Fruit fly (Drosophila melanogaster) whole organism, embryonic: Measurements from ENCODE around the gene CG13084.

Experiments used
- Atf-2 ChIP-seq: fragments of 200-800 bp; sonication (Bioruptor generic); optimal IDR thresholded peaks from 2 replicates; lab custom pipeline; 2016; ENCODE audit warnings: missing biosample characterization, missing genetic modification characterization
- CG10267 ChIP-seq: fragments of 200-800 bp; sonication (Bioruptor generic); optimal IDR thresholded peaks from 2 replicates; lab custom pipeline; 2018; ENCODE audit warnings: missing biosample characterization, mild to moderate bottlenecking, missing genetic modification characterization, moderate library complexity
- CG10979 ChIP-seq: fragments of 200-800 bp; sonication (Bioruptor generic); optimal IDR thresholded peaks from 2 replicates; lab custom pipeline; 2018; ENCODE audit warnings: missing biosample characterization, mild to moderate bottlenecking, missing genetic modification characterization, moderate library complexity
- CG11247 ChIP-seq: fragments of 200-800 bp; sonication (Bioruptor generic); IDR thresholded peaks from 2 replicates; pipeline ENCODE4 v1.3.6; 2022; ENCODE audit warnings: missing biosample characterization, missing genetic modification characterization
- CG14710 ChIP-seq: fragments of 200-800 bp; sonication (Bioruptor generic); optimal IDR thresholded peaks from 3 replicates; lab custom pipeline; 2019; ENCODE audit warnings: missing biosample characterization, mild to moderate bottlenecking, missing genetic modification characterization, moderate library complexity
- CG14860 ChIP-seq: fragments of 200-800 bp; sonication (Bioruptor generic); IDR thresholded peaks from 3 replicates; pipeline ENCODE4 v1.3.6; 2022; ENCODE audit warnings: missing biosample characterization, missing genetic modification characterization; ENCODE audit not compliant: partially characterized antibody
- CG1603 ChIP-seq: fragments of 200-800 bp; sonication (Bioruptor generic); optimal IDR thresholded peaks from 2 replicates; lab custom pipeline; 2019; ENCODE audit warnings: missing biosample characterization, mild to moderate bottlenecking, missing genetic modification characterization, moderate library complexity
- CG1647 ChIP-seq: fragments of 200-800 bp; sonication (Bioruptor generic); optimal IDR thresholded peaks from 3 replicates; lab custom pipeline; 2016; ENCODE audit warnings: missing biosample characterization, missing genetic modification characterization
- CG16813 ChIP-seq: fragments of 200-800 bp; sonication (Bioruptor generic); IDR thresholded peaks from 3 replicates; pipeline ENCODE4 v1.3.6; 2022; ENCODE audit warnings: missing biosample characterization, missing genetic modification characterization; ENCODE audit not compliant: partially characterized antibody
- CG17359 ChIP-seq: fragments of 200-800 bp; sonication (Bioruptor generic); optimal IDR thresholded peaks from 3 replicates; lab custom pipeline; 2018; ENCODE audit warnings: missing biosample characterization, mild to moderate bottlenecking, missing genetic modification characterization, moderate library complexity
- CG3281 ChIP-seq: fragments of 200-800 bp; sonication (Bioruptor generic); optimal IDR thresholded peaks from 3 replicates; lab custom pipeline; 2017; ENCODE audit warnings: missing biosample characterization, mild to moderate bottlenecking, missing genetic modification characterization
- CG4730 ChIP-seq: fragments of 200-800 bp; sonication (Bioruptor generic); IDR thresholded peaks from 2 replicates; pipeline ENCODE4 v1.3.6; 2022; ENCODE audit warnings: missing biosample characterization, missing genetic modification characterization
- CG5245 ChIP-seq: fragments of 200-800 bp; sonication (Bioruptor generic); optimal IDR thresholded peaks from 3 replicates; lab custom pipeline; 2016; ENCODE audit warnings: missing biosample characterization, missing genetic modification characterization
- CG6272 ChIP-seq: fragments of 200-800 bp; sonication (Bioruptor generic); IDR thresholded peaks from 2 replicates; pipeline ENCODE4 v1.3.6; 2022; ENCODE audit warnings: missing biosample characterization, missing genetic modification characterization
- CG6683 ChIP-seq: fragments of 200-800 bp; sonication (Bioruptor generic); optimal IDR thresholded peaks from 2 replicates; lab custom pipeline; 2017; ENCODE audit warnings: missing biosample characterization, mild to moderate bottlenecking, missing genetic modification characterization, missing genetic modification reagents
- CG7928 ChIP-seq: fragments of 200-800 bp; sonication (Bioruptor generic); optimal IDR thresholded peaks from 2 replicates; lab custom pipeline; 2017; ENCODE audit warnings: missing biosample characterization, mild to moderate bottlenecking, missing genetic modification characterization
- CG9817 ChIP-seq: fragments of 200-800 bp; sonication (Bioruptor generic); optimal IDR thresholded peaks from 2 replicates; lab custom pipeline; 2018; ENCODE audit warnings: missing biosample characterization, mild to moderate bottlenecking, missing genetic modification characterization, moderate library complexity
- CrebB ChIP-seq: fragments of 200-800 bp; sonication (Bioruptor generic); optimal IDR thresholded peaks from 3 replicates; lab custom pipeline; 2018; ENCODE audit warnings: missing biosample characterization, mild to moderate bottlenecking, missing genetic modification characterization
- Deaf1 ChIP-seq: fragments of 200-800 bp; optimal IDR thresholded peaks from 3 replicates; lab custom pipeline; 2019; ENCODE audit warnings: missing biosample characterization, mild to moderate bottlenecking, missing genetic modification characterization, moderate library complexity
- Dll ChIP-seq: fragments of 200-800 bp; sonication (Bioruptor generic); IDR thresholded peaks from 4 replicates; pipeline ENCODE4 v1.3.6; 2022; ENCODE audit warnings: missing biosample characterization, missing genetic modification characterization; ENCODE audit not compliant: partially characterized antibody
- Gug ChIP-seq: fragments of 200-800 bp; sonication (Bioruptor generic); IDR thresholded peaks from 4 replicates; pipeline ENCODE4 v1.3.6; 2022; ENCODE audit warnings: missing biosample characterization, missing genetic modification characterization
- HLH4C ChIP-seq: fragments of 200-800 bp; sonication (Bioruptor generic); IDR thresholded peaks from 3 replicates; pipeline ENCODE4 v1.3.6; 2022; ENCODE audit warnings: missing biosample characterization, missing genetic modification characterization; ENCODE audit not compliant: partially characterized antibody
- Hey ChIP-seq: fragments of 200-800 bp; sonication (Bioruptor generic); optimal IDR thresholded peaks from 3 replicates; lab custom pipeline; 2018; ENCODE audit warnings: missing biosample characterization, mild to moderate bottlenecking, missing genetic modification characterization
- MBD-R2 ChIP-seq: fragments of 200-800 bp; sonication (Bioruptor generic); IDR thresholded peaks from 2 replicates; pipeline ENCODE4 v1.3.6; 2022; ENCODE audit warnings: missing biosample characterization, missing genetic modification characterization
- MTF-1 ChIP-seq: fragments of 200-800 bp; sonication (Bioruptor generic); optimal IDR thresholded peaks from 2 replicates; lab custom pipeline; 2018; ENCODE audit warnings: missing biosample characterization, mild to moderate bottlenecking, missing genetic modification characterization, borderline replicate concordance
- Max ChIP-seq: fragments of 200-800 bp; sonication (Bioruptor generic); optimal IDR thresholded peaks from 2 replicates; lab custom pipeline; 2016; ENCODE audit warnings: missing biosample characterization, mild to moderate bottlenecking, missing genetic modification characterization
- Oaz ChIP-seq: fragments of 200-800 bp; sonication (Bioruptor generic); IDR thresholded peaks from 2 replicates; pipeline ENCODE4 v1.3.6; 2022; ENCODE audit warnings: missing biosample characterization, missing genetic modification characterization
- abd-A ChIP-seq: fragments of 200-800 bp; sonication (Bioruptor generic); optimal IDR thresholded peaks from 3 replicates; lab custom pipeline; 2019; ENCODE audit warnings: missing biosample characterization, mild to moderate bottlenecking, missing genetic modification characterization, moderate library complexity
- bbx ChIP-seq: fragments of 200-800 bp; sonication (Bioruptor generic); IDR thresholded peaks from 2 replicates; pipeline ENCODE4 v1.3.6; 2022; ENCODE audit warnings: missing biosample characterization, missing genetic modification characterization; ENCODE audit not compliant: partially characterized antibody
- bcd ChIP-seq: fragments of 200-800 bp; sonication (Bioruptor generic); optimal IDR thresholded peaks from 2 replicates; lab custom pipeline; 2017; ENCODE audit warnings: missing biosample characterization, mild to moderate bottlenecking, missing genetic modification characterization
- dm ChIP-seq: fragments of 200-800 bp; sonication (Bioruptor generic); optimal IDR thresholded peaks from 3 replicates; lab custom pipeline; 2016; ENCODE audit warnings: missing biosample characterization, missing genetic modification characterization
- dmrt11E ChIP-seq: fragments of 200-800 bp; sonication (Bioruptor generic); optimal IDR thresholded peaks from 3 replicates; lab custom pipeline; 2018; ENCODE audit warnings: missing biosample characterization, mild to moderate bottlenecking, missing genetic modification characterization, moderate library complexity
- dysf ChIP-seq: fragments of 200-800 bp; sonication (Bioruptor generic); IDR thresholded peaks from 3 replicates; pipeline ENCODE4 v1.3.6; 2022; ENCODE audit warnings: missing biosample characterization, missing genetic modification characterization
- ftz-f1 ChIP-seq: fragments of 200-800 bp; sonication (Bioruptor generic); optimal IDR thresholded peaks from 2 replicates; lab custom pipeline; 2016; ENCODE audit warnings: missing biosample characterization, missing genetic modification characterization
- hkb ChIP-seq, 2 experiments: fragments of 200-800 bp in 1 of 2; fragments of >200 bp in 1 of 2; sonication (Bioruptor generic) in 1 of 2; IDR thresholded peaks in 1 of 2; optimal IDR thresholded peaks in 1 of 2; 2 replicates each; pipeline versions ENCODE4 v1.3.6 to Lab custom; 2017 to 2022; ENCODE audit warnings: missing biosample characterization in 1 of 2, missing genetic modification characterization in 1 of 2
- insv ChIP-seq, 2 experiments: fragments of 200-800 bp; sonication (Bioruptor generic); optimal IDR thresholded peaks; 3 replicates each; lab custom pipeline; 2016 to 2018; ENCODE audit warnings: missing biosample characterization in 2 of 2, missing genetic modification characterization in 2 of 2
- lilli ChIP-seq: fragments of 200-800 bp; sonication (Bioruptor generic); optimal IDR thresholded peaks from 3 replicates; lab custom pipeline; 2016; ENCODE audit warnings: missing biosample characterization, missing genetic modification characterization
- lola ChIP-seq, 3 experiments: fragments of >200 bp in 2 of 3; fragments of 200-800 bp in 1 of 3; sonication (Bioruptor generic) in 1 of 3; optimal IDR thresholded peaks; 2 replicates each; lab custom pipeline; 2017 to 2019; ENCODE audit warnings: missing biosample characterization in 3 of 3, missing genetic modification characterization in 3 of 3, mild to moderate bottlenecking in 1 of 3, moderate library complexity in 1 of 3
- nerfin-1 ChIP-seq: fragments of 200-800 bp; sonication (Bioruptor generic); optimal IDR thresholded peaks from 3 replicates; lab custom pipeline; 2019; ENCODE audit warnings: missing biosample characterization, mild to moderate bottlenecking, missing genetic modification characterization, moderate library complexity
- nerfin-2 ChIP-seq: fragments of 200-800 bp; sonication (Bioruptor generic); IDR thresholded peaks from 2 replicates; pipeline ENCODE4 v1.3.6; 2022; ENCODE audit warnings: missing biosample characterization, missing genetic modification characterization; ENCODE audit not compliant: partially characterized antibody
- nmo ChIP-seq: fragments of 200-800 bp; sonication (Bioruptor generic); optimal IDR thresholded peaks from 2 replicates; lab custom pipeline; 2018; ENCODE audit warnings: missing biosample characterization, mild to moderate bottlenecking, missing genetic modification characterization, moderate library complexity
- pan ChIP-seq, 4 experiments: fragments of >200 bp in 3 of 4; fragments of 200-800 bp in 1 of 4; sonication (Bioruptor generic) in 1 of 4; optimal IDR thresholded peaks in 3 of 4; IDR thresholded peaks in 1 of 4; 2 replicates each; pipeline versions ENCODE4 v1.3.6 to Lab custom; 2017 to 2022; ENCODE audit warnings: missing biosample characterization in 2 of 4, missing genetic modification characterization in 2 of 4, mixed read lengths in 1 of 4
- run ChIP-seq: fragments of 200-800 bp; sonication (Bioruptor generic); optimal IDR thresholded peaks from 3 replicates; lab custom pipeline; 2018; ENCODE audit warnings: missing biosample characterization, mild to moderate bottlenecking, missing genetic modification characterization
- sc ChIP-seq, 3 experiments: fragments of >200 bp in 2 of 3; fragments of 200-800 bp in 1 of 3; sonication (Bioruptor generic) in 1 of 3; optimal IDR thresholded peaks; 2 replicates in 2 of 3; 3 replicates in 1 of 3; lab custom pipeline; 2017; ENCODE audit warnings: mild to moderate bottlenecking in 1 of 3, missing biosample characterization in 1 of 3, missing genetic modification characterization in 1 of 3, missing genetic modification reagents in 1 of 3

The CG13084 gene

dm6 chr2L:19480406-19481334 lies 4.1 kb upstream of the CG13084 start (continued):
- peak; percentile 32 for TF ChIP-seq nmo (GFP tag; lab: Kevin White, UChicago)
- TF ChIP-seq Atf-2 (GFP tag; lab: Kevin White, UChicago): no peak
- peak; percentile 93 for TF ChIP-seq nerfin-1
- TF ChIP-seq ftz-f1 (GFP tag; lab: Kevin White, UChicago): no peak
- TF ChIP-seq bbx (GFP tag; lab: Robert Waterston, UW): peak; percentile 23; the same call in 1 of the 2 replicates
- TF ChIP-seq HLH4C (GFP tag; lab: Robert Waterston, UW): peak; percentile 38; the same call in 1 of the 3 replicates
- no peak for TF ChIP-seq hkb (optimal IDR thresholded peaks at IDR 0.05; lab: Kevin White, UChicago)
- TF ChIP-seq hkb (GFP tag; IDR thresholded peaks at IDR 0.05; lab: Robert Waterston, UW): peak; percentile 36; the same call in 1 of the 2 replicates
- 0 out of 4 replicates have a peak, but pooled peaks have one; percentile 15 for TF ChIP-seq Dll (GFP tag; lab: Robert Waterston, UW)
- TF ChIP-seq CG10267: no peak
- no peak for TF ChIP-seq Deaf1 (tag; lab: Kevin White, UChicago)
- TF ChIP-seq CG10979 (tag; lab: Kevin White, UChicago): peak; percentile 8
- no peak for TF ChIP-seq CG3281 (GFP tag; lab: Kevin White, UChicago)
- TF ChIP-seq CG17359 (tag; lab: Kevin White, UChicago): no peak
- TF ChIP-seq Max: no peak
- no peak for TF ChIP-seq dm (GFP tag; lab: Kevin White, UChicago)
- no peak for TF ChIP-seq CG5245 (GFP tag; lab: Kevin White, UChicago)
- TF ChIP-seq dmrt11E: peak; percentile 15
- TF ChIP-seq Gug (GFP tag; lab: Robert Waterston, UW): no peak
- TF ChIP-seq bcd: no peak
- no peak for TF ChIP-seq CrebB
- no peak for TF ChIP-seq insv (GFP tag; optimal IDR thresholded peaks at IDR 0.05; lab: Kevin White, UChicago)
- 0 out of 3 replicates have a peak, but pooled peaks have one; percentile 32 for TF ChIP-seq CG14860 (GFP tag; lab: Robert Waterston, UW)
- TF ChIP-seq CG9817 (tag; lab: Kevin White, UChicago): no peak
- TF ChIP-seq lilli (GFP tag; lab: Kevin White, UChicago): no peak
- no peak for TF ChIP-seq sc (optimal IDR thresholded peaks at IDR 0.05; lab: Kevin White, UChicago)
- TF ChIP-seq sc (GFP tag; optimal IDR thresholded peaks at IDR 0.05; lab: Kevin White, UChicago): no peak
- TF ChIP-seq dysf (GFP tag; lab: Robert Waterston, UW): 0 out of 3 replicates have a peak, but pooled peaks have one; percentile 29
- TF ChIP-seq CG6683 (GFP tag; lab: Kevin White, UChicago): no peak
- no peak for TF ChIP-seq CG7928 (GFP tag; lab: Kevin White, UChicago)
- no peak for TF ChIP-seq MTF-1
- peak; percentile 43 for TF ChIP-seq abd-A (tag; lab: Kevin White, UChicago)
- TF ChIP-seq CG16813: peak; percentile 41; the same call in 1 of the 3 replicates
- peak; percentile 17 for TF ChIP-seq Hey (tag; lab: Kevin White, UChicago)
- TF ChIP-seq CG1647: no peak
- TF ChIP-seq MBD-R2 (GFP tag; lab: Robert Waterston, UW): no peak
- no peak for TF ChIP-seq pan (optimal IDR thresholded peaks at IDR 0.05; lab: Kevin White, UChicago)
- TF ChIP-seq pan (GFP tag; optimal IDR thresholded peaks at IDR 0.05 in 1 of 2, IDR thresholded peaks at IDR 0.05 in 1 of 2): no peak
- TF ChIP-seq lola (GFP tag; optimal IDR thresholded peaks at IDR 0.05; lab: Kevin White, UChicago): peak in 1 of 3 experiments; percentile 53
- TF ChIP-seq CG6272: 0 out of 2 replicates have a peak, but pooled peaks have one; percentile 28
- 0 out of 2 replicates have a peak, but pooled peaks have one; percentile 35 for TF ChIP-seq CG11247 (GFP tag; lab: Robert Waterston, UW)
- TF ChIP-seq nerfin-2 (GFP tag; lab: Robert Waterston, UW): peak; percentile 43; the same call in 1 of the 2 replicates
- peak; percentile 30 for TF ChIP-seq run (tag; lab: Kevin White, UChicago)
- no peak for TF ChIP-seq CG1603 (tag; lab: Kevin White, UChicago)
- no peak for TF ChIP-seq CG4730 (GFP tag; lab: Robert Waterston, UW)
- peak; percentile 3 for TF ChIP-seq CG14710
- TF ChIP-seq Oaz: no peak
